Worm (Caenorhabditis elegans) whole organism, midembryonic: ENCODE data around the gene pmk-1.

Experiments used
- T22C8.4 ChIP-seq: fragments of 200-800 bp; sonication (Bioruptor generic); IDR thresholded peaks from 2 replicates; pipeline ENCODE4 v1.3.6; 2022; ENCODE audit warnings: missing genetic modification characterization, missing compliant biosample characterization
- cog-1 ChIP-seq: sonication (generic microtip); optimal IDR thresholded peaks from 2 replicates; lab custom pipeline; 2016; ENCODE audit warnings: missing genetic modification characterization, missing compliant biosample characterization
- flt-1 ChIP-seq: fragments of 200-800 bp; sonication (Bioruptor generic); IDR thresholded peaks from 2 replicates; pipeline ENCODE4 v1.3.6; 2022; ENCODE audit warnings: missing genetic modification characterization, missing compliant biosample characterization
- klf-2 ChIP-seq: fragments of 200-800 bp; sonication (Bioruptor generic); conservative IDR thresholded peaks from 2 replicates; pipeline ENCODE4 v1.3.6; 2022; ENCODE audit warnings: missing genetic modification reagents, missing genetic modification characterization, missing compliant biosample characterization
- med-1 ChIP-seq: sonication (generic microtip); optimal IDR thresholded peaks from 2 replicates; lab custom pipeline; 2017; ENCODE audit warnings: missing genetic modification characterization, mild to moderate bottlenecking, missing compliant biosample characterization, antibody characterized with exemption, missing genetic modification reagents; ENCODE audit not compliant: insufficient read depth
- ref-1 ChIP-seq: fragments of 200-800 bp; sonication (Bioruptor generic); conservative IDR thresholded peaks from 2 replicates; pipeline ENCODE4 v1.3.6; 2022; ENCODE audit warnings: missing genetic modification reagents, missing genetic modification characterization, missing compliant biosample characterization
- tab-1 ChIP-seq: fragments of 200-800 bp; sonication (Bioruptor generic); IDR thresholded peaks from 2 replicates; pipeline ENCODE4 v1.3.6; 2022; ENCODE audit warnings: missing genetic modification characterization, missing compliant biosample characterization
- ztf-23 ChIP-seq: fragments of 200-800 bp; sonication (Bioruptor generic); IDR thresholded peaks from 2 replicates; pipeline ENCODE4 v1.3.6; 2022; ENCODE audit warnings: missing genetic modification reagents, missing genetic modification characterization, missing compliant biosample characterization
- ztf-29 ChIP-seq: fragments of 200-800 bp; sonication (Bioruptor generic); IDR thresholded peaks from 2 replicates; pipeline ENCODE4 v1.3.6; 2022; ENCODE audit warnings: missing genetic modification reagents, missing genetic modification characterization, missing compliant biosample characterization

DNA sequence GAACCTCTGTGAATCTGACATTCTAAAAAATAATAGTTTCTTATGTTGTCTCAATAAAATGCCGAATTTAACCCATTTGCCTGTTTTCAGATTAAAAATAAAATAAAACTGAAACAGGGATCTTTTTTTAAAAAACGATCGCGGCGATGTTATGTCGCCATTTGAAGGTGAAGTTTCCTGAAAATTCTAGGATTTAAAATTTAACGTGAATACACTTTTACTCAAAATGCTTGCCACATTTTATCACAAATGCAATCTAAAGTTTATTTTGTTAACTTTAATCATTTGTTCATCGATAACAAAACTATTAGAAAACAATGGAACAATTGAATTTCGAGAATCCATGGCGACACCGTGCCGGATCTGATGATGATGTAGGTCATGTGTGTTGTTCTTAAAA is 49.0 kb upstream of the pmk-1 start, which contains the start of gene Y42H9AR.2:
- TF ChIP-seq cog-1 (tag; lab: Kevin White, UChicago) (no peak), ref-1 (GFP tag; lab: Robert Waterston, UW) (no peak), med-1 (GFP tag; lab: Kevin White, UChicago) (no peak), klf-2 (GFP tag; lab: Robert Waterston, UW) (no peak), tab-1 (no peak), ztf-29 (GFP tag; lab: Robert Waterston, UW) (no peak), flt-1 (GFP tag; lab: Robert Waterston, UW) (no peak), T22C8.4 (GFP tag; lab: Robert Waterston, UW) (no peak), ztf-23 (GFP tag; lab: Robert Waterston, UW) (no peak)
